Worm (Caenorhabditis elegans): Measurements from ENCODE around the gene grwd-1.

The grwd-1 gene

DNA sequence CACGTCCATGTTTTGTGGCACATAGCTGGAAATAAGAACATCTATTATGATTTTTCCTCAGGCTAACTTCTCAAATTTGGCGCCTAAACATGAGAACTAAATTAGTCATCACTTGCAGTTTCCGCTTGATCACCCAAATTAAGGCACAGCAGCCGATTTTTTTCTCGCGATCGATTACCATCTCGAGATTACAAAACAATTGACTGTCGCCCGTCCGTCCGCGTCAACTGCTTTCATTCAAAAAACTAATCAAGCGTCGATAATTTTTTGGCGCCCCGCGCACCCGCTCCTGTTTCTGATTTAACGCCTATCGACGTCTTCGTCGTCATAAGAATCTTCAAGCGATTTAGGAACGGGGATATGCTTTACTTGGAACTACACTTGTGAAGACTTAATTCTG, 15.6 kb upstream of the grwd-1 start:
- no peak for TF ChIP-seq unc-62 (GFP tag; optimal IDR thresholded peaks at IDR 0.05)

DNA sequence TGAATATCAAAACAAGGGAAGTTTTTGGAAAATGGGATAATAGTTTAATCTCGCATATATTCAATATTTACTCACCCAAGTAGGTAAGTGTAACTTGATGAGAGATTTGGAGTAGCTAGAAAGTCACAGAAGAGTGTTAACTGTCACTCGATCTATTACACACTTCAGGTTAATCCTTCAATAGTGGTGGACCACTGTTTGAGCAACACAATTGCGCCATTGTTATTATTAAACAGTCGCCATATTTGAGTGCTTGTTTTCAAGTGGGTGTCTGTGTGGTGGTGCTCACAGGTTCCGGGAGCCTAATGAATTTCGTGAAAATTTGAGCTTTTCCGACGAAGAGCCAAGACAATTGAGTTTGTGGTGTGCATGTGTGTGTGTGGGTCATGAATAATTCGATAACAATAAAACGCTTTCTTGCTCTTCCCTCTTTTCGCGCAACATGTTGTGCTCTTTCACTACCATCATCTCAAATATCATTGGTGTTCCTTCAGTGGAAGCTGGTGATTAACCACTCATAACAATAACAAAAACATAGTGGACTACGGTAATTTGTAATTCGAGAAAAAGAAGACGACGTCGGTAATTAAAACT, 14.2 kb upstream of the grwd-1 start:
- TF ChIP-seq unc-62 (GFP tag; optimal IDR thresholded peaks at IDR 0.05) = no peak

DNA sequence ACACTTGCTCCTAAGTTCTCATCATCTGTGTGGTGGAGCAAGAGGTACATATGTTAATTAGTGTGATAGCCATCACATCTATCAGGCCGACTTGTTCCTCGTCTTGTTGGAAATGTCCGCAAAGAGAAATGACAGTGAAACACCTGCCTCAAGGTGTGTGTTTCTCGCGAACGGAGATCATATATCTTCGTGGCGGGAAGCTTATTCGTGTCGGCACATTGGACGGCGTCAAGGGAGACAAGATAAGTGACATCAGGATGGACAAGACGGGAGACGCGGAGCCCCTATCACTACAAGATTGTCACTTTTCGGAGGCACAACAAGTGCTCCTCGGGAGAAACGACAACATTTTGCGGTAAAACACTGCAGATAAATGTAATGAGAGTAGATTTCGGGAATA, 13.5 kb upstream of the grwd-1 start:
- no peak for TF ChIP-seq unc-62 (GFP tag; optimal IDR thresholded peaks at IDR 0.05)

DNA sequence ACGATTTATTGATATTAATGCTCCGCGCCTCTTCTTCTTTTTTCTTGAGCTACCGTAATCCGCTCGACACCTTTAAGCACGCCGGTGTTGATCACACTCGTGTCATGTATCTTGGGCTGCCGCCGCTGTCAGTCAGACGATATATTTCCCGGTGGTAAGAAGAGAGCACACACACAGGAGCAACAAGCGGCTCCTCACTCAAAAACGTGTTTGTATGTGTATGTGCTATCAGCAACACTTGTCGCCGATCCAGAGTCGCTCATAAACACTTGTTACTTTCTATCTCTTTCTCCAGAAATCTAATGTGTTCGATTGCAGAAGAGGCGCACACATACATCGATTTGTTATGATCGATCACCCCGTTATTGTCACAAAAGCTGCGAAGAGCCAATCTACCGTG, 12.7 kb upstream of the grwd-1 start:
- TF ChIP-seq unc-62 (GFP tag; optimal IDR thresholded peaks at IDR 0.05) = no peak

DNA sequence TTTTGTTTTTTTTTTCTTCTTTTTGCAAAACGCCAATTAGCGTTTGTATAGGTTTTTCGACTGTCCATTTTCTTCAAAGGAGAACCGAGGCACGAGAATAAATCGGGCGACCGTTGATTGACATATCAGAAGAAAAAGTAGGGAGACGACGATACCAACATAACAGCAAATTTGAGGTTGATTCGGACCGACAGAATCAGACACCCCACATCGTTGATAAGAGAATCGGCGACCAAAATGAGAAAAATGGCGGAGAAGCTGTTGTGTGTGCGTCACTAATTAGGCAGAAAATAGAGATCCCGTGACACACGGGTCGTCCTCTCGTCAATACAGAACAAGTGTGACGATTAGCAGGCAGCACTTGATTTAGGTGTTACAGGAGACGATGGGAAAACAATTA, 11.3 kb upstream of the grwd-1 start:
- no peak for TF ChIP-seq unc-62 (GFP tag; optimal IDR thresholded peaks at IDR 0.05)

DNA sequence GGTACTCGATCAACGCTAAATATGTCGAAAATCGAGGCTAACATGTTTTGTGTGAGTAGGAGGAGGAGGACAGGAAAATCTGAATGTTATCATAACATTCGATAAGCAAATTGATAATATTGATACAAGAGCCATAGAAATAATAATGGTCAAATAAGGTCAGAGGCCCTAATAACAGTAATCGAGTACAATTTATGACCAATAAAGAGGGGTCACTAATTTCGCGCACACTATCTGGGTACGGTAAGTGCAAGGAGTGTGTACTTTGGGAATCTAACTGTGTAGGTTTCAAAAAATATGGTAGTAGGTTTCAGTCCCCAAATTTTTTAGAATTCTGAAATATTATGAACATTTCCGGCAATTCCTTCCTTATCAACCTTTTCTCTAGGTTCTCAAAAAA, 9.7 kb upstream of the grwd-1 start:
- TF ChIP-seq unc-62 (GFP tag; optimal IDR thresholded peaks at IDR 0.05) = no peak

DNA sequence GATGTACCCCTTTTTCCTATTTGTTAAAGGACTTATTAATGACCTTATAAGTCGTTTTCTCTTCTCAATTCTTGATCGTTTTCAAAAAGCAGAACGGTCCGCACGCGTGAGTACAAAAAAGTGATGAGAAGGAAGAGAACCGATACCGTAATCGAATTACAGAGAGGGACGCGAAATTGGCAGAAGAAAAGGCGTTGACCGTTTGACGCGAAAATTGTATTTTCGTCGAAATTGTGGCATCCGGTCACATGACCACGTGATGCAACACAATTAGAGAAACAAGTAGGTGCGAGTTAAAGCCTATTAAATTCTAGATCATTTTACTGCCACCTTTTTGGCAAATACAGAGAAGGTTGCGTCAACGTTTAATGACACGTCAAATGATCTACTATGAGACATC, 9.1 kb upstream of the grwd-1 start:
- TF ChIP-seq unc-62 (GFP tag; optimal IDR thresholded peaks at IDR 0.05) = no peak

DNA sequence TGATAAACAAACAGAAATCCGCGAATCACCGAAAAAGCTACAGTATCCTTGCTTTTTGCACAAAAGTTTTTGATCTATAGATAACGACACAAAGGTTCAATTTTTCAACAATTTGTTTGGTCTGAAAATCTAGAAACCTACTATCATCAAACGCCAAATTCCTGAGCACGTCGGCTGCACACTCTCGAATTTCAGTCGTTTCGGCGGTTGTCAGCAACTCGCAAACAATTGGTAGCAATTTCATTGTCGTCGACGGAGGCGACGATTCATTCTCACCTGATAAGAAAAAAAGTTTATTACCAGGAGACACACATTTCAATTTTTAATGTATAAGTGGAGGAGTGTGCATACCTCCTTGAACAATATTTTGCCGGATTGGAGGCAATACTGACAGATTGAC, 7.4 kb upstream of the grwd-1 start:
- no peak for TF ChIP-seq unc-62 (GFP tag; optimal IDR thresholded peaks at IDR 0.05)

DNA sequence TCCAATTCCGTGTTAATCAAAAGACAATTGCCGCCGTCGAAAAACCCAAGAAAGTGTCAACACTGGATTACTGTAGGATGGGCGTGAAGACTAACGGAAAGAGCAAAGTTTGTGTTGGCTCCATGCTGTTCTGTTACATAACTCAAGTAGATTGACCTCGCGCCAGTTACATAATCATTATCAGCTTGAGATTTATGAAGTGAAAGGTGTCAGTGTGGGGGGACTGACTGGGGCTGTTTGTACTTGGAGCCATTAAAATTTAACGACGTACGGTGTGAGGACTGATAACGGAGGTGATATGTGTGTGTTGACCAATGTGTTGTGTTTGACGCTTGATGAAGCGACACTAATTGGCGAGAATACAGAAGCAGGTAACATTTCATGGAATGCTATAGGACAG, 6.5 kb upstream of the grwd-1 start:
- no peak for TF ChIP-seq unc-62 (GFP tag; optimal IDR thresholded peaks at IDR 0.05)

DNA sequence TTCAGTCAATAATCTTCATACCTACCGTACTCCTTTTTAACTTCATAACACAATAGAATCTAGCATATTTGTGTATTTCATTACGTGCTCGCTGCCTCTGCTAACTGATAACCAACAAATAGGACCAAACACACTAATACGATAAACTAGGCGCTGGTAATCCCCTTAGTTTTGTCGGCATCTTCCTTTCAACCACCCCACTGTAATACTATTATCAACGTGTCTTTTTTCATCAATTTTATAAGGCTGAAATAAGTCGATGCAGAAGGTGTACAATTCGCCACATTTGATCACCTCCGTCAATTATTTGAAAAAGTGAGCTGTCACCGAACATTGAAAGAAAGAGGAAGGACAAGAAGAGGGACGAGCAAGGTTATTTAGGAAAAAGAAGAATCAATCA, 5.8 kb upstream of the grwd-1 start:
- no peak for TF ChIP-seq unc-62 (GFP tag; optimal IDR thresholded peaks at IDR 0.05)

DNA sequence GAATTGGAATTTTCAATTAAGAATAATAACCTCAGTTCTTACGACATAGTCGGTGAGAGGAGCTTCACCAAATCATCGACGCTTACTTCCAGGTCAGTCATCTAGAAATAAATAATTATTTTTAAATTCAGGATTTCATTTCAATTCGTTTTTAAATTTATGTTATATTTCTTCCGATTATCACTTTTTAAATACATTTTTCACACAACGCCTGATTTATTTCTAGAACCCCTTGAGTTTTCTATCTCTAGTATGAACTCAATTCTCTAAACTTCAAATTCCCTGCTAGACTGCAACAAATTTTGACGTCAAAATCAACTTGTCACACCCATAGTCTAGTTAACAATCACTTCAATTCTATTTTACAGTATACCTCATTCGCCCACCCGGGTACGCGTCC, 3.8 kb upstream of the grwd-1 start, which contains the start of gene Y54H5A.2:
TSS of gene Y54H5A.2 (minus strand) at position 101 of the 400 bp plus-strand sequence.
- no peak for TF ChIP-seq unc-62 (GFP tag; optimal IDR thresholded peaks at IDR 0.05)

DNA sequence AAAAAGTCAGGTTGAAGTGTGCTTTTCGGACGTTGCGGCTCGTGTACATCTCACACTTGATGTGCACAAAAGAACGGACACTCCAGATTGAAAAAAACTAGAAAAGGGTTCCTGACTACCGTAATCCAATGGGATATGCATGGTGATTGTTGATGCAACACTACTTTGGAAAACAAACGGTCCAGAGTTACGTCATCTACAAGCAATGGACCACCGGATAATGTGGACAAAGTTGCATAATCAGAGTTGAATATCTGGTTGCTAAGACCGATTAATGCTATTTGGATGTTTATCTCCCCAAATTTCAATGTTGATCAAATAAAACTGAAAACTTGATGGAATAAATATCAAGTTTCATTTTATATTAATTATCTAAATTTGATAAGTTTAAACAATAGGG, 3.3 kb upstream of the grwd-1 start:
- TF ChIP-seq unc-62 (GFP tag; optimal IDR thresholded peaks at IDR 0.05) = no peak

DNA sequence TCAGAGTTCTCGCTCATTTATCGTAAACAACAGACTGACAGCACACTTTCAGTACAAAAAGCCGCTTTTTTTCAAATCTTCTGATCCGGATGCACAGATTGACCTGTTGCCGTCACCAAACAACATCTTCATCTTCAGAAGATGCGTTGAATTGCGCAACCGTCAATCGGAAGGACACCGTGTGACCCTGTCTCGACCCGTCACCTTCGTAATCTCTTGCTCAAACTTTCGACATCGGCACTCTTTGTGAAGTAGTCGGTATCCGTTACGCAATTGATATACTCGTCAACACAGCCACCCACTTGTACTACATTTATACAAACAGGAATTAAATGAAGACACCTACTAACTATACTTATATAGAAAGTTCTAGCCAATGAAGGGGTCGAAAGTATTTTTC, 2.3 kb upstream of the grwd-1 start:
- TF ChIP-seq unc-62 (GFP tag; optimal IDR thresholded peaks at IDR 0.05) = no peak

DNA sequence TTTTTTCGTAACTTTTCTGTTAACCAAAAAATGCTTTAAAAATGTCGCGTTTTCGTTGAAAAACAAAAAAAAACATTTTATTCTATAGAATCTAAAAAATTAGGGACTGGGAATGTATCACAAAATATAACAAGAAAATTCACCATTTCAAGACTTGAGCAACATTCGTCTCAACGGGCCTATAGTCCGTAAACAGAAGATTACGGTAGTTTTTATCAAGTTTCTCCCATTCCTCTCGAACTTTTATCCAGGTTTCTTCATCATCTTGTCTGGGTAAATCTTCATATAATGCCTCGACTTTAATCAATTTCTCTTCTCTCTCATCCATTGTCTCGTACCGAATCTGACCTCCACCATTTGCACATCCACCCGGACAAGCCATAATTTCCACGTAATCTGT, 2.1 kb downstream of the grwd-1 start:
- no peak for TF ChIP-seq unc-62 (GFP tag; optimal IDR thresholded peaks at IDR 0.05)

DNA sequence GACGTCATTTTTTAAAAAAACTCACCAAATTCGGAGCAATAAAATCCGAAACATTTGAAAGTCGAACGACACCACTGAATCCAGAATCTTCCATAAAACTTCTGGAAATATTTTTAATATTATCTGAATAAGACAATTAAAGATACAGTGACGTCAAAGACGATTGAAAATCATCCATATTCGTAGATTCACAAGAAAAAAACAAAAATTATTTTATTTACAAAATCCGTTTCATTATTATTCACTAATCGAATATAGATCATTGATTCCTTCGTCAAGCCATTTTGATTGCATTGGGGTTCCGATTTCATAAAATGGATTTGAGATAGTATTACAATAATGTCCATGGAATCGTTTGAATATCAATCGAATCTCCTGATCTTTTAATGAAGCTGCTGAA, 5.4 kb downstream of the grwd-1 start, which contains the start of gene oxy-4:
TSS of gene oxy-4 (minus strand) at position 101 of the 400 bp plus-strand sequence.
- no peak for TF ChIP-seq unc-62 (GFP tag; optimal IDR thresholded peaks at IDR 0.05)

DNA sequence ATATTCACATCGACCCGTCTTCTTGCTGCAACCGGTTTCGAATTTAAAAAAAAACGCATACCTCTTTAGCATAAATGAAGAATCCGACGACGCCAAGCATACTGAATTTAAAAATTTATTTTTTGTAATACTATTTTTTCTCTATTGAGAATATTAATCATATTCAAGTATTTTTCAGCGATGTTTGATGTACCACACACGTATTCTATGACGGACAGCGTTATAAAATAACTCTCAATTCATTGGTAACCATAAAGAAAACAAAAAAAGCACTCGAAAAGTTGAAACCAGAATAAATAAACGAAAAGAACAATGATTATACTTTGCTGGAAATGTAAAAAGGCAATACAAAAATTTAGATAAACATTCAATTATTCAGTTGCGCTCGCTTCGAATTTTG, 6.2 kb downstream of the grwd-1 start, which contains the start of gene T10F2.5:
TSS of gene T10F2.5 (minus strand) at position 101 of the 400 bp plus-strand sequence.
- TF ChIP-seq unc-62 (GFP tag; optimal IDR thresholded peaks at IDR 0.05) = no peak

DNA sequence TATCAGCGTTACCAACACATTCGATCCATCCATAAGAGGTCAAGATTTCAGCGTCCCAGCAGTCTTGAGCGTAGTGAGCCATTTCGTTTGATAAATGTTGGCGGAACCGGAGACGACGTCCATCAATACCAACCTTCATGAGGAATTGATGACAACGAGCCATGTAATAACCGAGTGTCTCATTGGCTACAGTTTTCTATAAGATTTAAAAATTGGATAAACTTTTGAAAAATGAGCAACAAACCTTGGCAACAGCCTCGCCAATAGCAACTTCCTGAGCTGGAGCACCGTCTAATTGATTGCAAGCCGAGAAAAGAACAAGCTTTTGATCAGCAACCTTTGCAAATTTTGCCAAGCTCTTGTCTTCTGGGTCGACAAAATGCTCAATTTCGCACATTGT, 7.5 kb downstream of the grwd-1 start:
- no peak for TF ChIP-seq unc-62 (GFP tag; optimal IDR thresholded peaks at IDR 0.05)
